Worm (Caenorhabditis elegans): Measurements from ENCODE around the gene clec-132.

Gene clec-132

ce11 chrII:3561561-3561960, 15.3 kb upstream of the clec-132 start, which contains the start of gene W10G11.2:
TSS of gene W10G11.2 (minus strand) at chrII:3561661.
- no peak for TF ChIP-seq cebp-2 (GFP tag; IDR thresholded peaks at IDR 0.05)
- TF ChIP-seq tlf-1 (GFP tag; optimal IDR thresholded peaks at IDR 0.05): no peak
- TF ChIP-seq dox-1 (GFP tag; IDR thresholded peaks at IDR 0.05): no peak
- TF ChIP-seq ceh-27 (GFP tag; optimal IDR thresholded peaks at IDR 0.05): no peak
- no peak for TF ChIP-seq rpc-1 (optimal IDR thresholded peaks at IDR 0.05)
- TF ChIP-seq rpc-1 (tag; optimal IDR thresholded peaks at IDR 0.05): no peak
- TF ChIP-seq xnd-1 (tag; optimal IDR thresholded peaks at IDR 0.05): no peak
- no peak for TF ChIP-seq ztf-6 (GFP tag; IDR thresholded peaks at IDR 0.05)
- no peak for TF ChIP-seq T26A5.8 (tag; optimal IDR thresholded peaks at IDR 0.05)
- no peak for TF ChIP-seq Y95B8A.8 (GFP tag; IDR thresholded peaks at IDR 0.05)
- no peak for TF ChIP-seq gei-17 (GFP tag; optimal IDR thresholded peaks at IDR 0.05)
- no peak for TF ChIP-seq lag-1 (GFP tag; IDR thresholded peaks at IDR 0.05)
- no peak for TF ChIP-seq tbp1 (GFP tag; optimal IDR thresholded peaks at IDR 0.05)
- no peak for TF ChIP-seq ztf-22 (GFP tag; optimal IDR thresholded peaks at IDR 0.05)
- TF ChIP-seq B0019.2 (GFP tag; conservative IDR thresholded peaks at IDR 0.05): no peak
- TF ChIP-seq unc-130 (GFP tag; optimal IDR thresholded peaks at IDR 0.05): no peak
- TF ChIP-seq F33H1.4 (GFP tag; IDR thresholded peaks at IDR 0.05): no peak
- TF ChIP-seq nhr-80 (tag; optimal IDR thresholded peaks at IDR 0.05): no peak
- TF ChIP-seq rcor-1 (GFP tag; IDR thresholded peaks at IDR 0.05): no peak
- TF ChIP-seq F23B12.7 (tag; optimal IDR thresholded peaks at IDR 0.05; ENCODE audit: insufficient read depth): no peak

ce11 chrII:3562419-3562818, 14.4 kb upstream of the clec-132 start, which contains the start of gene W10G11.3:
TSS of gene W10G11.3 (minus strand) at chrII:3562519.
- TF ChIP-seq F39B2.1 (GFP tag; IDR thresholded peaks at IDR 0.05) (no peak), lag-1 (GFP tag; IDR thresholded peaks at IDR 0.05) (0 out of 2 replicates have a peak, but pooled peaks have one; percentile 31)

- TF ChIP-seq tbp1 (GFP tag; optimal IDR thresholded peaks at IDR 0.05) (no peak), rcor-1 (GFP tag; IDR thresholded peaks at IDR 0.05) (no peak), nhr-27 (tag; optimal IDR thresholded peaks at IDR 0.05) (no peak), Y95B8A.8 (GFP tag; IDR thresholded peaks at IDR 0.05) (no peak), ama-1 (optimal IDR thresholded peaks at IDR 0.05) (no peak), ama-1 (GFP tag; optimal IDR thresholded peaks at IDR 0.05) (no peak), lir-1 (GFP tag; conservative IDR thresholded peaks at IDR 0.05) (no peak), egl-18 (GFP tag; IDR thresholded peaks at IDR 0.05) (no peak), Y79H2A.3 (GFP tag; conservative IDR thresholded peaks at IDR 0.05) (no peak), dox-1 (GFP tag; IDR thresholded peaks at IDR 0.05) (no peak), madf-6 (GFP tag; IDR thresholded peaks at IDR 0.05) (no peak), madf-8 (GFP tag; conservative IDR thresholded peaks at IDR 0.05) (no peak), F39B2.1 (GFP tag; IDR thresholded peaks at IDR 0.05) (no peak), let-607 (tag; optimal IDR thresholded peaks at IDR 0.05) (no peak), madf-10 (tag; optimal IDR thresholded peaks at IDR 0.05) (no peak), nfya-1 (tag; optimal IDR thresholded peaks at IDR 0.05; ENCODE audit: borderline replicate concordance, insufficient read depth) (no peak), mel-28 (tag; optimal IDR thresholded peaks at IDR 0.05; ENCODE audit: borderline replicate concordance) (no peak), athp-1 (tag; optimal IDR thresholded peaks at IDR 0.05) (no peak)
Measured at ce11 chrII:3567066-3567465, 9.8 kb upstream of the clec-132 start.

ce11 chrII:3567576-3567975, 9.3 kb upstream of the clec-132 start:
- TF ChIP-seq nhr-90 (tag; optimal IDR thresholded peaks at IDR 0.05) (peak; percentile 81), rpc-1 (optimal IDR thresholded peaks at IDR 0.05) (peak; percentile 84), rpc-1 (tag; optimal IDR thresholded peaks at IDR 0.05) (peak; percentile 86), ekl-4 (GFP tag; IDR thresholded peaks at IDR 0.05) (peak; percentile 73; the same call in 1 of the 2 replicates), F10E7.11 (tag; optimal IDR thresholded peaks at IDR 0.05) (peak; percentile 13), chd-7 (tag; optimal IDR thresholded peaks at IDR 0.05) (peak; percentile 57), F33H1.4 (GFP tag; IDR thresholded peaks at IDR 0.05) (peak; percentile 56), sptf-2 (GFP tag; optimal IDR thresholded peaks at IDR 0.05) (peak; percentile 41), nfyb-1 (GFP tag; IDR thresholded peaks at IDR 0.05) (peak; percentile 86), ztf-18 (tag; optimal IDR thresholded peaks at IDR 0.05) (peak; percentile 50), lir-1 (GFP tag; conservative IDR thresholded peaks at IDR 0.05) (peak; percentile 64; the same call in 1 of the 2 replicates), attf-5 (GFP tag; optimal IDR thresholded peaks at IDR 0.05) (peak; percentile 46), F57C9.4 (tag; optimal IDR thresholded peaks at IDR 0.05) (peak; percentile 2), tbx-9 (tag; optimal IDR thresholded peaks at IDR 0.05; ENCODE audit: borderline replicate concordance) (peak; percentile 30), B0261.1 (tag; optimal IDR thresholded peaks at IDR 0.05) (peak; percentile 91)
